Fruit fly (Drosophila melanogaster): ENCODE results near the gene Fhos.

Gene Fhos

dm6 chr3L:8841757-8842156 is 88.3 kb downstream of the Fhos start (continued):
- peak; percentile 74 for TF ChIP-seq CG32772 (GFP tag; IDR thresholded peaks at IDR 0.05)
- TF ChIP-seq CG10431 (GFP tag; optimal IDR thresholded peaks at IDR 0.05): no peak
- no peak for TF ChIP-seq Usf (GFP tag; optimal IDR thresholded peaks at IDR 0.05)
- TF ChIP-seq zen (tag; optimal IDR thresholded peaks at IDR 0.05): peak; percentile 65
- peak; percentile 62 for TF ChIP-seq jing (GFP tag; optimal IDR thresholded peaks at IDR 0.05)
- TF ChIP-seq CG34224 (GFP tag; IDR thresholded peaks at IDR 0.05; ENCODE audit: partially characterized antibody): no peak
- peak; percentile 66 for TF ChIP-seq ems (GFP tag; optimal IDR thresholded peaks at IDR 0.05)
- TF ChIP-seq HHEX (GFP tag; optimal IDR thresholded peaks at IDR 0.05): peak; percentile 65
- no peak for TF ChIP-seq rib (GFP tag; IDR thresholded peaks at IDR 0.05)
- peak; percentile 76 for TF ChIP-seq CG6689 (GFP tag; IDR thresholded peaks at IDR 0.05)
- TF ChIP-seq CHES-1-like (GFP tag; optimal IDR thresholded peaks at IDR 0.05): peak; percentile 17
- peak; percentile 45; the same call in 1 of the 2 replicates for TF ChIP-seq NFAT (GFP tag; IDR thresholded peaks at IDR 0.05)
- peak; percentile 86 for TF ChIP-seq dysf (GFP tag; IDR thresholded peaks at IDR 0.05)
- peak; percentile 26 for TF ChIP-seq CG9437 (GFP tag; optimal IDR thresholded peaks at IDR 0.05)
- peak; percentile 46 for TF ChIP-seq CG11723 (GFP tag; optimal IDR thresholded peaks at IDR 0.05)
- TF ChIP-seq Ssrp (tag; optimal IDR thresholded peaks at IDR 0.05): peak; percentile 68
- TF ChIP-seq CG1603 (tag; optimal IDR thresholded peaks at IDR 0.05): peak; percentile 78
- TF ChIP-seq CG9727 (GFP tag; optimal IDR thresholded peaks at IDR 0.05): peak; percentile 70
- peak; percentile 70 for TF ChIP-seq H15 (GFP tag; IDR thresholded peaks at IDR 0.05)
- TF ChIP-seq CG13287 (GFP tag; IDR thresholded peaks at IDR 0.05; ENCODE audit: partially characterized antibody): no peak
- TF ChIP-seq mirr (GFP tag; optimal IDR thresholded peaks at IDR 0.05): peak; percentile 9
- TF ChIP-seq Myb (GFP tag; optimal IDR thresholded peaks at IDR 0.05): peak; percentile 40
- peak; percentile 75 for TF ChIP-seq CG30403 (GFP tag; optimal IDR thresholded peaks at IDR 0.05)
- TF ChIP-seq CG3995 (GFP tag; optimal IDR thresholded peaks at IDR 0.05): no peak
- TF ChIP-seq ATbp (GFP tag; optimal IDR thresholded peaks at IDR 0.05): peak; percentile 71
- peak; percentile 83 for TF ChIP-seq CG14014 (GFP tag; IDR thresholded peaks at IDR 0.05)
- no peak for TF ChIP-seq Nf-YC (tag; optimal IDR thresholded peaks at IDR 0.05)
- TF ChIP-seq slbo (GFP tag; IDR thresholded peaks at IDR 0.05): peak; percentile 83
- TF ChIP-seq Ets97D (GFP tag; optimal IDR thresholded peaks at IDR 0.05): peak; percentile 8
- TF ChIP-seq nerfin-1 (tag; optimal IDR thresholded peaks at IDR 0.05): peak; percentile 61
- no peak for TF ChIP-seq CG7745 (tag; optimal IDR thresholded peaks at IDR 0.05)
- no peak for TF ChIP-seq Doc2 (GFP tag; IDR thresholded peaks at IDR 0.05)
- peak; percentile 60; the same call in 1 of the 2 replicates for TF ChIP-seq peb (GFP tag; IDR thresholded peaks at IDR 0.05)
- no peak for TF ChIP-seq CG3407 (GFP tag; optimal IDR thresholded peaks at IDR 0.05)
- TF ChIP-seq Taf1 (GFP tag; IDR thresholded peaks at IDR 0.05): no peak
- peak; percentile 75 for TF ChIP-seq CG32532 (GFP tag; IDR thresholded peaks at IDR 0.05)
- no peak for TF ChIP-seq HmgD (GFP tag; optimal IDR thresholded peaks at IDR 0.05)
- peak; percentile 70 for TF ChIP-seq CG11247 (GFP tag; IDR thresholded peaks at IDR 0.05)
- no peak for TF ChIP-seq CG10543 (GFP tag; optimal IDR thresholded peaks at IDR 0.05)
- TF ChIP-seq CG12744 (GFP tag; optimal IDR thresholded peaks at IDR 0.05): peak; percentile 15
- TF ChIP-seq D19A (tag; optimal IDR thresholded peaks at IDR 0.05): peak; percentile 77
- TF ChIP-seq CG1233 (GFP tag; optimal IDR thresholded peaks at IDR 0.05): peak; percentile 61
- TF ChIP-seq CG10959 (GFP tag; IDR thresholded peaks at IDR 0.05): peak; percentile 45; the same call in 1 of the 2 replicates
- TF ChIP-seq CG15269 (tag; optimal IDR thresholded peaks at IDR 0.05): peak; percentile 84
- peak; percentile 80 for TF ChIP-seq CG17328 (GFP tag; IDR thresholded peaks at IDR 0.05)
- TF ChIP-seq wor (GFP tag; IDR thresholded peaks at IDR 0.05): peak; percentile 55
- no peak for TF ChIP-seq CG16779 (GFP tag; IDR thresholded peaks at IDR 0.05)
- no peak for TF ChIP-seq MTF-1 (GFP tag; optimal IDR thresholded peaks at IDR 0.05; ENCODE audit: borderline replicate concordance)
- TF ChIP-seq pzg (GFP tag; optimal IDR thresholded peaks at IDR 0.05): no peak
- TF ChIP-seq eve (GFP tag; optimal IDR thresholded peaks at IDR 0.05): peak in 1 of 2 experiments; percentile 74
- peak; percentile 42 for TF ChIP-seq CG10462 (GFP tag; optimal IDR thresholded peaks at IDR 0.05)

All from whole organism, embryonic.